Fruit fly (Drosophila melanogaster) whole organism, embryonic: ENCODE results near the gene dysf.

Experiments
- Adf1 ChIP-seq: fragments of 200-800 bp; sonication (Bioruptor generic); IDR thresholded peaks from 2 replicates; pipeline ENCODE4 v1.3.6; 2022; ENCODE audit warnings: missing biosample characterization, missing genetic modification characterization
- Bdp1 ChIP-seq: fragments of 200-800 bp; sonication (Bioruptor generic); optimal IDR thresholded peaks from 3 replicates; lab custom pipeline; 2016; ENCODE audit warnings: missing biosample characterization, missing genetic modification characterization
- CG1024 ChIP-seq: fragments of 200-800 bp; sonication (Bioruptor generic); IDR thresholded peaks from 2 replicates; pipeline ENCODE4 v1.3.6; 2022; ENCODE audit warnings: missing biosample characterization, missing genetic modification characterization
- CG12236 ChIP-seq: fragments of 200-800 bp; sonication (Bioruptor generic); optimal IDR thresholded peaks from 2 replicates; lab custom pipeline; 2016; ENCODE audit warnings: missing biosample characterization, missing genetic modification characterization
- CG12299 ChIP-seq: fragments of 200-800 bp; sonication (Bioruptor generic); optimal IDR thresholded peaks from 2 replicates; lab custom pipeline; 2018; ENCODE audit warnings: missing biosample characterization, mild to moderate bottlenecking, missing genetic modification characterization
- CG12942 ChIP-seq: fragments of 200-800 bp; sonication (Bioruptor generic); optimal IDR thresholded peaks from 3 replicates; lab custom pipeline; 2016; ENCODE audit warnings: missing biosample characterization, missing genetic modification characterization
- CG13894 ChIP-seq: fragments of 200-800 bp; sonication (Bioruptor generic); optimal IDR thresholded peaks from 3 replicates; lab custom pipeline; 2018; ENCODE audit warnings: missing biosample characterization, mild to moderate bottlenecking, missing genetic modification characterization, moderate library complexity
- CG16813 ChIP-seq: fragments of 200-800 bp; sonication (Bioruptor generic); IDR thresholded peaks from 3 replicates; pipeline ENCODE4 v1.3.6; 2022; ENCODE audit warnings: missing biosample characterization, missing genetic modification characterization; ENCODE audit not compliant: partially characterized antibody
- CG16863 ChIP-seq: fragments of 200-800 bp; sonication (Bioruptor generic); optimal IDR thresholded peaks from 3 replicates; lab custom pipeline; 2016; ENCODE audit warnings: missing biosample characterization, missing genetic modification characterization
- CG17359 ChIP-seq: fragments of 200-800 bp; sonication (Bioruptor generic); optimal IDR thresholded peaks from 3 replicates; lab custom pipeline; 2018; ENCODE audit warnings: missing biosample characterization, mild to moderate bottlenecking, missing genetic modification characterization, moderate library complexity
- CG2199 ChIP-seq: fragments of 200-800 bp; sonication (Bioruptor generic); IDR thresholded peaks from 3 replicates; pipeline ENCODE4 v1.3.6; 2022; ENCODE audit warnings: missing biosample characterization, missing genetic modification characterization
- CG2889 ChIP-seq: fragments of 200-800 bp; sonication (Bioruptor generic); IDR thresholded peaks from 3 replicates; pipeline ENCODE4 v1.3.6; 2022; ENCODE audit warnings: missing biosample characterization, missing genetic modification characterization
- CG32767 ChIP-seq: fragments of 200-800 bp; sonication (Bioruptor generic); IDR thresholded peaks from 2 replicates; pipeline ENCODE4 v1.3.6; 2022; ENCODE audit warnings: missing biosample characterization, missing genetic modification characterization
- CG3838 ChIP-seq: fragments of 200-800 bp; sonication (Bioruptor generic); optimal IDR thresholded peaks from 3 replicates; lab custom pipeline; 2016; ENCODE audit warnings: missing biosample characterization, missing genetic modification characterization
- CG4282 ChIP-seq: fragments of 200-800 bp; sonication (Bioruptor generic); optimal IDR thresholded peaks from 2 replicates; lab custom pipeline; 2016; ENCODE audit warnings: missing biosample characterization, missing genetic modification characterization
- CG43689 ChIP-seq: fragments of 200-800 bp; sonication (Bioruptor generic); IDR thresholded peaks from 2 replicates; pipeline ENCODE4 v1.3.6; 2022; ENCODE audit warnings: missing biosample characterization, missing genetic modification characterization
- CG6854 ChIP-seq: fragments of 200-800 bp; sonication (Bioruptor generic); optimal IDR thresholded peaks from 3 replicates; lab custom pipeline; 2017; ENCODE audit warnings: missing biosample characterization, mild to moderate bottlenecking, missing genetic modification characterization
- CG8924 ChIP-seq: fragments of 200-800 bp; optimal IDR thresholded peaks from 3 replicates; lab custom pipeline; 2019; ENCODE audit warnings: missing biosample characterization, mild to moderate bottlenecking, missing genetic modification characterization, moderate library complexity
- CTCF ChIP-seq: fragments of 200-800 bp; sonication (Bioruptor generic); optimal IDR thresholded peaks from 2 replicates; lab custom pipeline; 2017; ENCODE audit warnings: missing biosample characterization, mild to moderate bottlenecking, missing genetic modification characterization, moderate library complexity
- CkIIα-i1 ChIP-seq: fragments of 200-800 bp; sonication (Bioruptor generic); IDR thresholded peaks from 2 replicates; pipeline ENCODE4 v1.3.6; 2022; ENCODE audit warnings: missing biosample characterization, missing genetic modification characterization
- Dad ChIP-seq: fragments of 200-800 bp; sonication (Bioruptor generic); optimal IDR thresholded peaks from 3 replicates; lab custom pipeline; 2016; ENCODE audit warnings: missing biosample characterization, missing genetic modification characterization
- Dp ChIP-seq: fragments of 200-800 bp; sonication (Bioruptor generic); optimal IDR thresholded peaks from 2 replicates; lab custom pipeline; 2018; ENCODE audit warnings: missing biosample characterization, mild to moderate bottlenecking, missing genetic modification characterization, moderate library complexity
- Eip74EF ChIP-seq, 2 experiments: fragments of 200-800 bp in 1 of 2; fragments of >200 bp in 1 of 2; sonication (Bioruptor generic) in 1 of 2; optimal IDR thresholded peaks; 2 replicates each; lab custom pipeline; 2017 to 2019; ENCODE audit warnings: missing biosample characterization in 2 of 2, missing genetic modification characterization in 2 of 2, mild to moderate bottlenecking in 1 of 2, moderate library complexity in 1 of 2
- Gug ChIP-seq: fragments of 200-800 bp; sonication (Bioruptor generic); IDR thresholded peaks from 4 replicates; pipeline ENCODE4 v1.3.6; 2022; ENCODE audit warnings: missing biosample characterization, missing genetic modification characterization
- H15 ChIP-seq: fragments of 200-800 bp; sonication (Bioruptor generic); IDR thresholded peaks from 3 replicates; pipeline ENCODE4 v1.3.6; 2022; ENCODE audit warnings: missing biosample characterization, missing genetic modification characterization
- MBD-R2 ChIP-seq: fragments of 200-800 bp; sonication (Bioruptor generic); IDR thresholded peaks from 2 replicates; pipeline ENCODE4 v1.3.6; 2022; ENCODE audit warnings: missing biosample characterization, missing genetic modification characterization
- Med ChIP-seq: fragments of 200-800 bp; sonication (Bioruptor generic); peaks from one replicate; lab custom pipeline; 2016; ENCODE audit warnings: missing biosample characterization, missing genetic modification characterization, mild to moderate bottlenecking, inconsistent platforms, moderate library complexity
- NfI ChIP-seq: fragments of 200-800 bp; sonication (Bioruptor generic); optimal IDR thresholded peaks from 3 replicates; lab custom pipeline; 2018; ENCODE audit warnings: missing biosample characterization, mild to moderate bottlenecking, missing genetic modification characterization, moderate library complexity
- Opbp ChIP-seq: fragments of 200-800 bp; sonication (Bioruptor generic); IDR thresholded peaks from 3 replicates; pipeline ENCODE4 v1.3.6; 2022; ENCODE audit warnings: missing biosample characterization, missing genetic modification characterization; ENCODE audit not compliant: partially characterized antibody
- TFAM ChIP-seq: fragments of 200-800 bp; sonication (Bioruptor generic); optimal IDR thresholded peaks from 2 replicates; lab custom pipeline; 2017; ENCODE audit warnings: missing biosample characterization, missing genetic modification characterization, inconsistent platforms
- Taf1 ChIP-seq: fragments of 200-800 bp; sonication (Bioruptor generic); IDR thresholded peaks from 2 replicates; pipeline ENCODE4 v1.3.6; 2022; ENCODE audit warnings: missing biosample characterization, missing genetic modification characterization
- amos ChIP-seq: fragments of 200-800 bp; sonication (Bioruptor generic); IDR thresholded peaks from 2 replicates; pipeline ENCODE4 v1.3.6; 2022; ENCODE audit warnings: missing biosample characterization, missing genetic modification characterization; ENCODE audit not compliant: partially characterized antibody
- bab2 ChIP-seq: fragments of 200-800 bp; sonication (Bioruptor generic); optimal IDR thresholded peaks from 2 replicates; lab custom pipeline; 2016; ENCODE audit warnings: missing biosample characterization, missing genetic modification characterization
- bigmax ChIP-seq: fragments of 200-800 bp; sonication (Bioruptor generic); optimal IDR thresholded peaks from 2 replicates; lab custom pipeline; 2018; ENCODE audit warnings: missing biosample characterization, mild to moderate bottlenecking, missing genetic modification characterization
- caup ChIP-seq: fragments of 200-800 bp; sonication (Bioruptor generic); optimal IDR thresholded peaks from 3 replicates; lab custom pipeline; 2017; ENCODE audit warnings: missing biosample characterization, mild to moderate bottlenecking, missing genetic modification characterization, moderate library complexity; ENCODE audit not compliant: severe bottlenecking
- da ChIP-seq: fragments of 200-800 bp; sonication (Bioruptor generic); optimal IDR thresholded peaks from 2 replicates; lab custom pipeline; 2016; ENCODE audit warnings: missing biosample characterization, missing genetic modification characterization
- dysf ChIP-seq: fragments of 200-800 bp; sonication (Bioruptor generic); IDR thresholded peaks from 3 replicates; pipeline ENCODE4 v1.3.6; 2022; ENCODE audit warnings: missing biosample characterization, missing genetic modification characterization
- fd64A ChIP-seq: fragments of 200-800 bp; sonication (Bioruptor generic); optimal IDR thresholded peaks from 3 replicates; lab custom pipeline; 2018; ENCODE audit warnings: missing biosample characterization, mild to moderate bottlenecking, missing genetic modification characterization
- grn ChIP-seq: fragments of 200-800 bp; sonication (Bioruptor generic); optimal IDR thresholded peaks from 3 replicates; lab custom pipeline; 2017; ENCODE audit warnings: missing biosample characterization, missing genetic modification characterization
- gro ChIP-seq: fragments of 200-800 bp; sonication (Bioruptor generic); optimal IDR thresholded peaks from 2 replicates; lab custom pipeline; 2016; ENCODE audit warnings: missing biosample characterization, missing genetic modification characterization
- kah ChIP-seq: fragments of 200-800 bp; sonication (Bioruptor generic); optimal IDR thresholded peaks from 2 replicates; lab custom pipeline; 2018; ENCODE audit warnings: missing biosample characterization, mild to moderate bottlenecking, missing genetic modification characterization
- lmd ChIP-seq: fragments of 200-800 bp; sonication (Bioruptor generic); IDR thresholded peaks from 2 replicates; pipeline ENCODE4 v1.3.6; 2022; ENCODE audit warnings: missing biosample characterization, missing genetic modification characterization
- odd ChIP-seq: fragments of 200-800 bp; sonication (Bioruptor generic); optimal IDR thresholded peaks from 2 replicates; lab custom pipeline; 2017; ENCODE audit warnings: missing biosample characterization, mild to moderate bottlenecking, missing genetic modification characterization
- row ChIP-seq: fragments of 200-800 bp; sonication (Bioruptor generic); IDR thresholded peaks from 3 replicates; pipeline ENCODE4 v1.3.6; 2022; ENCODE audit warnings: missing biosample characterization, missing genetic modification characterization
- seq ChIP-seq: fragments of 200-800 bp; sonication (Bioruptor generic); IDR thresholded peaks from 2 replicates; pipeline ENCODE4 v1.3.6; 2022; ENCODE audit warnings: missing biosample characterization, missing genetic modification characterization
- sisA ChIP-seq: fragments of 200-800 bp; sonication (Bioruptor generic); IDR thresholded peaks from 2 replicates; pipeline ENCODE4 v1.3.6; 2022; ENCODE audit warnings: missing biosample characterization, missing genetic modification characterization
- slp2 ChIP-seq: fragments of 200-800 bp; sonication (Bioruptor generic); optimal IDR thresholded peaks from 2 replicates; lab custom pipeline; 2016; ENCODE audit warnings: missing biosample characterization, missing genetic modification characterization
- tio ChIP-seq: fragments of 200-800 bp; sonication (Bioruptor generic); optimal IDR thresholded peaks from 2 replicates; lab custom pipeline; 2017; ENCODE audit warnings: missing biosample characterization, missing genetic modification characterization, inconsistent platforms
- toy ChIP-seq: fragments of 200-800 bp; sonication (Bioruptor generic); IDR thresholded peaks from 2 replicates; pipeline ENCODE4 v1.3.6; 2022; ENCODE audit warnings: missing biosample characterization, missing genetic modification characterization
- usp ChIP-seq: fragments of >200 bp; optimal IDR thresholded peaks from 2 replicates; lab custom pipeline; 2017; ENCODE audit warnings: missing biosample characterization, missing genetic modification characterization
- z ChIP-seq: fragments of 200-800 bp; sonication (Bioruptor generic); IDR thresholded peaks from 3 replicates; pipeline ENCODE4 v1.3.6; 2022; ENCODE audit warnings: missing biosample characterization, missing genetic modification characterization
- zen2 ChIP-seq: fragments of 200-800 bp; sonication (Bioruptor generic); IDR thresholded peaks from 3 replicates; pipeline ENCODE4 v1.3.6; 2022; ENCODE audit warnings: missing biosample characterization, missing genetic modification characterization; ENCODE audit not compliant: partially characterized antibody

The dysf gene

dm6 chr3R:26059195-26059594, 39.3 kb downstream of the dysf start, which contains the start of the genes RpL34a and Trmt61 (continued):
- no peak for TF ChIP-seq CG3838 (GFP tag; lab: Kevin White, UChicago)
- TF ChIP-seq Adf1 (GFP tag; lab: Robert Waterston, UW) = peak; percentile 44; the same call in 1 of the 2 replicates
- TF ChIP-seq MBD-R2 (GFP tag; lab: Robert Waterston, UW) = peak; percentile 65
- TF ChIP-seq da (GFP tag; lab: Kevin White, UChicago) = peak; percentile 5
- peak; percentile 91 for TF ChIP-seq dysf (GFP tag; lab: Robert Waterston, UW)
- TF ChIP-seq CG8924 (tag; lab: Kevin White, UChicago) = peak; percentile 88
- no peak for TF ChIP-seq z (GFP tag; lab: Robert Waterston, UW)
- peak; percentile 40 for TF ChIP-seq Bdp1
- TF ChIP-seq tio = no peak
- TF ChIP-seq CG4282 = no peak
- TF ChIP-seq Opbp (GFP tag; lab: Robert Waterston, UW) = peak; percentile 64; the same call in 2 of the 3 replicates
- TF ChIP-seq bab2 (GFP tag; lab: Kevin White, UChicago) = peak; percentile 65
- peak; percentile 21 for TF ChIP-seq bigmax (GFP tag; lab: Kevin White, UChicago)
- peak; percentile 92 for TF ChIP-seq odd
- TF ChIP-seq kah (GFP tag; lab: Kevin White, UChicago) = peak; percentile 83
- TF ChIP-seq NfI (GFP tag; lab: Kevin White, UChicago) = peak; percentile 90
- peak; percentile 79 for TF ChIP-seq CG32767
- peak; percentile 54 for TF ChIP-seq grn (GFP tag; lab: Kevin White, UChicago)
- peak; percentile 59 for TF ChIP-seq CTCF (GFP tag; lab: Kevin White, UChicago)
- peak; percentile 71 for TF ChIP-seq slp2
- TF ChIP-seq seq (GFP tag; lab: Robert Waterston, UW) = no peak; the same call in 1 of the 2 replicates
- peak; percentile 84 for TF ChIP-seq CG17359 (tag; lab: Kevin White, UChicago)
- TF ChIP-seq lmd (GFP tag; lab: Robert Waterston, UW) = peak; percentile 64
- TF ChIP-seq row = peak; percentile 79
- TF ChIP-seq usp (GFP tag; lab: Kevin White, UChicago) = no peak
- peak; percentile 78 for TF ChIP-seq CG13894
- no peak for TF ChIP-seq CkIIα-i1 (GFP tag; lab: Robert Waterston, UW)
- peak; percentile 64 for TF ChIP-seq CG12236 (GFP tag; lab: Kevin White, UChicago)
- peak; percentile 54; the same call in 1 of the 3 replicates for TF ChIP-seq zen2
- TF ChIP-seq H15 (GFP tag; lab: Robert Waterston, UW) = peak; percentile 54; the same call in 1 of the 3 replicates
- peak; percentile 83 for TF ChIP-seq amos (GFP tag; lab: Robert Waterston, UW)
- TF ChIP-seq sisA = peak; percentile 42; the same call in 1 of the 2 replicates
- TF ChIP-seq CG2199 = no peak
- peak; percentile 89 for TF ChIP-seq fd64A (GFP tag; lab: Kevin White, UChicago)
- no peak; the same call in 2 of the 3 replicates for TF ChIP-seq CG2889
- TF ChIP-seq CG1024 (GFP tag; lab: Robert Waterston, UW) = no peak
- peak; percentile 96 for TF ChIP-seq Med (GFP tag; lab: Kevin White, UChicago)
- peak; percentile 75 for TF ChIP-seq CG43689
- peak; percentile 87 for TF ChIP-seq CG16813
- no peak for TF ChIP-seq Gug (GFP tag; lab: Robert Waterston, UW)
- peak; percentile 59 for TF ChIP-seq CG16863 (GFP tag; lab: Kevin White, UChicago)
- TF ChIP-seq caup (GFP tag; lab: Kevin White, UChicago) = peak; percentile 95
- peak in 1 of 2 experiments; percentile 85 for TF ChIP-seq Eip74EF (GFP tag; optimal IDR thresholded peaks at IDR 0.05; lab: Kevin White, UChicago)
- peak; percentile 76 for TF ChIP-seq CG12299
- TF ChIP-seq TFAM (GFP tag; lab: Kevin White, UChicago) = peak; percentile 82
- peak; percentile 69 for TF ChIP-seq Dad (GFP tag; lab: Kevin White, UChicago)
- peak; percentile 81 for TF ChIP-seq Dp (GFP tag; lab: Kevin White, UChicago)
- no peak for TF ChIP-seq gro
- TF ChIP-seq CG12942 (GFP tag; lab: Kevin White, UChicago) = peak; percentile 67
- peak; percentile 86 for TF ChIP-seq CG6854 (GFP tag; lab: Kevin White, UChicago)
- TF ChIP-seq toy (GFP tag; lab: Robert Waterston, UW) = peak; percentile 35; the same call in 1 of the 2 replicates
- peak; percentile 60; the same call in 1 of the 2 replicates for TF ChIP-seq Taf1 (GFP tag; lab: Robert Waterston, UW)
